Worm (Caenorhabditis elegans) whole organism, midembryonic: Measurements from ENCODE around the gene ZC416.2.

ENCODE experiments used
- T22C8.4 ChIP-seq: fragments of 200-800 bp; sonication (Bioruptor generic); IDR thresholded peaks from 2 replicates; pipeline ENCODE4 v1.3.6; 2022; ENCODE audit warnings: missing genetic modification characterization, missing compliant biosample characterization
- cog-1 ChIP-seq: sonication (generic microtip); optimal IDR thresholded peaks from 2 replicates; lab custom pipeline; 2016; ENCODE audit warnings: missing genetic modification characterization, missing compliant biosample characterization
- flt-1 ChIP-seq: fragments of 200-800 bp; sonication (Bioruptor generic); IDR thresholded peaks from 2 replicates; pipeline ENCODE4 v1.3.6; 2022; ENCODE audit warnings: missing genetic modification characterization, missing compliant biosample characterization
- med-1 ChIP-seq: sonication (generic microtip); optimal IDR thresholded peaks from 2 replicates; lab custom pipeline; 2017; ENCODE audit warnings: missing genetic modification characterization, mild to moderate bottlenecking, missing compliant biosample characterization, antibody characterized with exemption, missing genetic modification reagents; ENCODE audit not compliant: insufficient read depth
- ztf-23 ChIP-seq: fragments of 200-800 bp; sonication (Bioruptor generic); IDR thresholded peaks from 2 replicates; pipeline ENCODE4 v1.3.6; 2022; ENCODE audit warnings: missing genetic modification reagents, missing genetic modification characterization, missing compliant biosample characterization
- ztf-29 ChIP-seq: fragments of 200-800 bp; sonication (Bioruptor generic); IDR thresholded peaks from 2 replicates; pipeline ENCODE4 v1.3.6; 2022; ENCODE audit warnings: missing genetic modification reagents, missing genetic modification characterization, missing compliant biosample characterization

- no peak for TF ChIP-seq T22C8.4
- TF ChIP-seq flt-1 (GFP tag; lab: Robert Waterston, UW): no peak
- no peak for TF ChIP-seq cog-1 (tag; lab: Kevin White, UChicago)
- no peak for TF ChIP-seq ztf-29 (GFP tag; lab: Robert Waterston, UW)
- no peak for TF ChIP-seq med-1 (GFP tag; lab: Kevin White, UChicago)
- no peak for TF ChIP-seq ztf-23
These were observed 31.6 kb upstream of the ZC416.2 start for ce11 chrIV:3601846-3602245.
